Fruit fly (Drosophila melanogaster) Kc167 (cell line): ENCODE data around the gene pn.

ENCODE experiments used
- Myc ChIP-seq: fragments of >200 bp; optimal IDR thresholded peaks from 2 replicates; lab custom pipeline; 2017; ENCODE audit warnings: missing external identifiers
- Sin3A ChIP-seq: fragments of >200 bp; optimal IDR thresholded peaks from 2 replicates; lab custom pipeline; 2018; ENCODE audit warnings: missing external identifiers
- h ChIP-seq: fragments of >200 bp; optimal IDR thresholded peaks from 3 replicates; lab custom pipeline; 2018; ENCODE audit warnings: missing external identifiers
- insv ChIP-seq: fragments of >200 bp; optimal IDR thresholded peaks from 3 replicates; lab custom pipeline; 2018; ENCODE audit warnings: missing external identifiers
- psq ChIP-seq: fragments of >200 bp; optimal IDR thresholded peaks from 2 replicates; lab custom pipeline; 2017; ENCODE audit warnings: missing external identifiers
- ttk ChIP-seq: sonication (Bioruptor generic); optimal IDR thresholded peaks from 2 replicates; lab custom pipeline; 2017; ENCODE audit warnings: missing external identifiers

pn gene

dm6 chrX:2222181-2222790, 41.3 kb downstream of the pn start, which contains the start of gene Vinc:
TSS of gene Vinc (minus strand) at chrX:2222567.
- TF ChIP-seq Sin3A = no peak
- no peak for TF ChIP-seq insv
- TF ChIP-seq psq = no peak
- TF ChIP-seq Myc = no peak
- no peak for TF ChIP-seq h (lab: Kevin White, UChicago)
- no peak for TF ChIP-seq ttk (lab: Kevin White, UChicago)

- TF ChIP-seq h (lab: Kevin White, UChicago) (no peak), insv (no peak)
Observed at dm6 chrX:2223454-2223853, 42.4 kb downstream of the pn start, which contains the start of gene CG14052. TSS of gene CG14052 (plus strand) at chrX:2223754.

DNA sequence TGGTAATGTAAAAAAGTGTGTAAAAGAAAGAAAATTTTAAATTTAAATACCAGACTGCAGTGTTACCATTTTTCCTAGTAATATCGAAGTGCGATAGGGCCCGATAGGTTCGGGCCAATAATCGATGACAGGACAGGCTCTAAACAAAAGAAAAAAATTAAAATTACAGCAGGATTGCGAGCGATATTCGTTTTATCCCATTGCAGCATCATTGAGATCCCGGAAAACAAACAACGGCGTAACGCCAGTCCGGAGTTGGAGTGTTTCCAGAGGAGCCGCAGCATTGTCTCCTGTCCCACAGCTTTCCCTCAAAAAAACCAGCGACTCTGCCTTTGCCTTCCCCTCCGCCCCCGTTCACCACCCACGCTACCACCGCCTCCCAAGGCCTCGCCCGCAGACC, 44.1 kb downstream of the pn start, which contains the start of gene pcx:
pcx (plus strand) TSS at position 159 of the 400 bp plus-strand sequence.
- no peak for TF ChIP-seq insv
- TF ChIP-seq ttk (lab: Kevin White, UChicago) = no peak
- TF ChIP-seq Myc = no peak
- no peak for TF ChIP-seq Sin3A
- TF ChIP-seq psq = no peak
- no peak for TF ChIP-seq h (lab: Kevin White, UChicago)
